Fruit fly (Drosophila melanogaster) whole organism, prepupa: ENCODE data around the gene Sk1.

Experiments used
- Lpt ChIP-seq: fragments of 200-800 bp; sonication (Bioruptor generic); optimal IDR thresholded peaks from 3 replicates; lab custom pipeline; 2016; ENCODE audit warnings: missing biosample characterization, missing genetic modification characterization
- spab ChIP-seq: fragments of 200-800 bp; sonication (Bioruptor generic); optimal IDR thresholded peaks from 2 replicates; lab custom pipeline; 2017; ENCODE audit warnings: missing biosample characterization, mild to moderate bottlenecking, missing genetic modification characterization, missing genetic modification reagents

- no peak for TF ChIP-seq spab (GFP tag; lab: Kevin White, UChicago)
- TF ChIP-seq Lpt (GFP tag; lab: Kevin White, UChicago) = no peak
These were observed 8.1 kb downstream of the Sk1 start for dm6 chrX:11450406-11450805.
